Fruit fly (Drosophila melanogaster) whole organism, prepupa: ENCODE data around the gene Snapin.

ENCODE experiments used
- CG6163 ChIP-seq: fragments of 200-800 bp; sonication (Bioruptor generic); IDR thresholded peaks from 3 replicates; pipeline ENCODE4 v1.3.6; 2022; ENCODE audit warnings: missing biosample characterization, missing genetic modification characterization
- Lpt ChIP-seq: fragments of 200-800 bp; sonication (Bioruptor generic); optimal IDR thresholded peaks from 3 replicates; lab custom pipeline; 2016; ENCODE audit warnings: missing biosample characterization, missing genetic modification characterization

DNA sequence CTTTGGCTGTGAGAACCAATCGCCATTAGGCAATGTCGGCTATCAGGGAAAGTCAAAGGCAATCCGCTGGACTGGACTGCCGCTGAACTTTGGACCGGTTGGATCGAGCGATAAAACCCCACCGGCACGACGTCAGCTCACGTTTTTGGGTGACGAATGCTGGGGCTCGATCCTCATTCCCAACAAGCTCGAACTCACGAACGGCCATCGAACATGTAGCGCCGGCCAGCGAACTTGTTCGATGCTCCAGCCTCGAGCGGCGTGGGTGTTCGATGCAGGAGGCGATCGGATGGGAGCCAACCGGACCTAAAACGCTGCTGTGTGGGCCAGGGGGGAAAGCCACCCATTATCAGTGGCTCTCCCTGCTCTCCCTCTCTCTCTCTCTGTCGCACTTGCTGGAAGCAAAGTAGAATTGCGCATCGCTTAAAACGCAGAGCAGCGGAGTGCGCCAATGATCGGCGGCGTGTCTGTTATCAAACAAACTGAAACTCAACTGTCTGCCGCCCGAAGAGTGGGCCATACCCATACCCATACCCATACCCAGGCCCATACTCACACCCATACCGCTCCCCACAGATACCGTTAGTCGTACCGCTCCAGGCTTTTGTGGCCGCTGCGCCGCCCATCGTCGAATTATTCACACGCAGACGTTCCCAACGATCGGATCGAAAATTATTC lies 45.3 kb upstream of the Snapin start, which contains the start of gene daw:
- TF ChIP-seq CG6163 (GFP tag; lab: Robert Waterston, UW) (peak; percentile 60; the same call in 2 of the 3 replicates), Lpt (GFP tag; lab: Kevin White, UChicago) (peak; percentile 6)
